Fruit fly (Drosophila melanogaster): Measurements from ENCODE around the gene hry.

DNA sequence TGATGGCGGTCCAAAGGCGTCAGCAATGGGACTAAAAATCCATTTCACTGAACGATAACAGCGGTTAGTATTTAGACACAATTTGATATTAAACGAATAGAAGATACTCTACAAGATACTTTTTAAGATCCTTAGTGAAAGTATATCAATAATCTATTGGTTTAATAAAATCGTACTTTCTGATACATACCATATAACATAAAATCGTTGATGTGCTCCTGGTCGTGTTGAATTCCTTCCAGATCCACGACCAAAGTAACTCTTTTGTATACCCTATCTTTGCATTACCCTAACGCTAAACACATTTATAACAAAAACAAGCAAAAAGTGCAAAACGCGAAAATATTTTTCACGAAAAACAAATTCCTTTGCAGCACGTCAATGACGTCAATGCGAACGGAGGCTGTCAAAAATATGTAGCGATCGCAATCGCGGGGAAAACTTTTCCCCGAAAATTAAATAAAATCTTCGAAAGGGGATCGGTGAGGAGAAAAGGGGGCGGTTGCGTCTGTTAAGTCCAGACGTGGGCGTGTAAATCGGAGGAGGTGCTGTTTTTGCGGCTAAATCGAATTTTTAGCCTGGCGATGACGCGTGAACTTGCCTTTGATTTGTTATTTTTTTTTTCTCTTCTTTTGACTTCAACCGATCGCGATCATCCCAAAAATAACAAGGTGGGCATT lies 20.2 kb upstream of the hry start:
- TF ChIP-seq CG13204 (GFP tag; optimal IDR thresholded peaks at IDR 0.05) (no peak), Snoo (tag; optimal IDR thresholded peaks at IDR 0.05) (no peak), CG34367 (tag; optimal IDR thresholded peaks at IDR 0.05) (no peak), CG12605 (GFP tag; IDR thresholded peaks at IDR 0.05) (no peak), Pif1A (GFP tag; optimal IDR thresholded peaks at IDR 0.05) (no peak), CG8301 (tag; optimal IDR thresholded peaks at IDR 0.05) (no peak), Ets98B (GFP tag; IDR thresholded peaks at IDR 0.05) (no peak), Pif1B (GFP tag; optimal IDR thresholded peaks at IDR 0.05) (no peak), fd96Ca (GFP tag; IDR thresholded peaks at IDR 0.05) (no peak), D1 (tag; optimal IDR thresholded peaks at IDR 0.05) (no peak), gl (tag; optimal IDR thresholded peaks at IDR 0.05) (no peak), CG4496 (GFP tag; IDR thresholded peaks at IDR 0.05) (no peak), EcR (GFP tag; optimal IDR thresholded peaks at IDR 0.05) (no peak)

Data from whole organism, pupa.